Worm (Caenorhabditis elegans) whole organism, L1 larva: Measurements from ENCODE around the gene ostb-1.
A peak's percentile ranks its signal among the peaks of the same experiment; 100 is the strongest.

ENCODE experiments used
- efl-1 ChIP-seq, 4 experiments: fragments of 150-350 bp; optimal IDR thresholded peaks in 3 of 4; peaks in 1 of 4; 1 replicate in 1 of 4; 2 replicates in 3 of 4; lab custom pipeline; 2014; ENCODE audit warnings: missing biosample characterization in 2 of 4, missing genetic modification characterization in 2 of 4, missing genetic modification reagents in 2 of 4
- egl-27 ChIP-seq, 2 experiments: fragments of 150-350 bp in 1 of 2; sonication (generic microtip); optimal IDR thresholded peaks; 3 replicates each; lab custom pipeline; 2017 to 2018; ENCODE audit warnings: missing biosample characterization in 2 of 2, missing genetic modification characterization in 2 of 2, missing genetic modification reagents in 2 of 2
- isw-1 ChIP-seq: fragments of 200-800 bp; sonication (Bioruptor generic); IDR thresholded peaks from 2 replicates; pipeline ENCODE4 v1.3.6; 2022; ENCODE audit warnings: missing genetic modification characterization, missing compliant biosample characterization
- lin-39 ChIP-seq: fragments of 150-350 bp; optimal IDR thresholded peaks from 2 replicates; lab custom pipeline; 2014; ENCODE audit warnings: missing biosample characterization, missing genetic modification reagents, missing genetic modification characterization
- nhr-237 ChIP-seq: fragments of 150-350 bp; optimal IDR thresholded peaks from 2 replicates; lab custom pipeline; 2014; ENCODE audit warnings: missing biosample characterization, missing genetic modification characterization
- pqm-1 ChIP-seq: sonication (generic microtip); optimal IDR thresholded peaks from 3 replicates; lab custom pipeline; 2017; ENCODE audit warnings: missing biosample characterization, missing genetic modification characterization
- swsn-7 ChIP-seq: sonication (generic microtip); optimal IDR thresholded peaks from 2 replicates; lab custom pipeline; 2016; ENCODE audit warnings: missing genetic modification characterization, missing compliant biosample characterization
- unc-130 ChIP-seq: fragments of 150-350 bp; optimal IDR thresholded peaks from 2 replicates; lab custom pipeline; 2017; ENCODE audit warnings: missing biosample characterization, missing genetic modification characterization, inconsistent platforms

ce11 chrII:7887295-7887694, 23.0 kb downstream of the ostb-1 start:
- TF ChIP-seq pqm-1 (tag; lab: Kevin White, UChicago), result no peak
- peak; percentile 37 for TF ChIP-seq swsn-7 (tag; lab: Kevin White, UChicago)
- TF ChIP-seq unc-130, result no peak
- TF ChIP-seq lin-39 (tag; lab: Kevin White, UChicago), result no peak
- TF ChIP-seq nhr-237 (tag; lab: Kevin White, UChicago), result peak; percentile 25
- peak; percentile 14 to 37 for TF ChIP-seq efl-1 (optimal IDR thresholded peaks at IDR 0.05; lab: Kevin White, UChicago)
- no peak for TF ChIP-seq efl-1 (GFP tag; optimal IDR thresholded peaks at IDR 0.05 in 1 of 2; lab: Kevin White, UChicago)
- TF ChIP-seq egl-27 (tag; optimal IDR thresholded peaks at IDR 0.05; lab: Kevin White, UChicago), result peak; percentile 7 to 11
- no peak for TF ChIP-seq isw-1
